Worm (Caenorhabditis elegans) whole organism, midembryonic: ENCODE measurements around the gene perm-4.

Experiments used
- T22C8.4 ChIP-seq: fragments of 200-800 bp; sonication (Bioruptor generic); IDR thresholded peaks from 2 replicates; pipeline ENCODE4 v1.3.6; 2022; ENCODE audit warnings: missing genetic modification characterization, missing compliant biosample characterization
- flt-1 ChIP-seq: fragments of 200-800 bp; sonication (Bioruptor generic); IDR thresholded peaks from 2 replicates; pipeline ENCODE4 v1.3.6; 2022; ENCODE audit warnings: missing genetic modification characterization, missing compliant biosample characterization
- klf-2 ChIP-seq: fragments of 200-800 bp; sonication (Bioruptor generic); conservative IDR thresholded peaks from 2 replicates; pipeline ENCODE4 v1.3.6; 2022; ENCODE audit warnings: missing genetic modification reagents, missing genetic modification characterization, missing compliant biosample characterization
- tab-1 ChIP-seq: fragments of 200-800 bp; sonication (Bioruptor generic); IDR thresholded peaks from 2 replicates; pipeline ENCODE4 v1.3.6; 2022; ENCODE audit warnings: missing genetic modification characterization, missing compliant biosample characterization

DNA sequence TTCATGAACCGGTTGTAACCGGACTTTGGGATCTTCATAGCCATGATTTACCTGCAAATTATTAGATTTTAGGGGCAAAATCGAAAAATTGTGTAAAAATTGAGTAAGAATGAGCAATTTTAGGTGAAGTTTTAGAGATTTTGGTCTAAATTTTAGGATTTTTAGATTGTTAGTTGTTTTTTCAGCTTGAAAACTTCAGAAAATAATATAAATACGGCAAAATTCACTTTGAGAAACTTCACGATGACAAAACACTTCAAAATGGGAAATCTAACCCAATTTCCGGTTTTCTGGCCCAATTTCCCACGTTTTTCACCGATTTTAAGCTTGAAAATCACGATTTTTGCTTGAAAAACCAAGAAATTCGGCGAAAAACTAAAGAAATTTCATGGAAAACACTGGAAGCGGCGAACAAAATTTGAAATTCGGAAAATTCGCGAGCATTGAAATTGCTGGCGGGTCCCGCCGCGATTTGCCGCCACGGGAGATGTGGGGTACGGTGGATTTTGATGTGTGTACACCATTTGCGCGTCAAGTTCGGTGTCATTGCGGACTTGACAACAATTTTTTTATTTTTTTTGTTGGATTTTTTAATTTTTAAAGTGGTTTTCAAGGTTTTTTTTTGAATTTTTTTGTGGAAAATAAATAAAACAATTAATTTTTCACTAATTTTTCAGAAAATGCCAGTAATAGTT is 30.9 kb downstream of the perm-4 start, which contains the start of the genes cct-8 and Y55F3AR.2:
- TF ChIP-seq klf-2: peak; percentile 52; the same call in 1 of the 2 replicates
- TF ChIP-seq tab-1 (GFP tag; lab: Robert Waterston, UW): no peak
- peak; percentile 81 for TF ChIP-seq flt-1 (GFP tag; lab: Robert Waterston, UW)
- TF ChIP-seq T22C8.4: peak; percentile 55; the same call in 1 of the 2 replicates
